Worm (Caenorhabditis elegans) whole organism, late embryonic: ENCODE measurements around the gene R160.5.

Experiments
- C08G9.2 ChIP-seq: sonication (generic microtip); optimal IDR thresholded peaks from 2 replicates; lab custom pipeline; 2016; ENCODE audit warnings: mild to moderate bottlenecking, missing genetic modification characterization, moderate library complexity, missing compliant biosample characterization
- C38D4.7 ChIP-seq: fragments of 200-800 bp; sonication (Bioruptor generic); optimal IDR thresholded peaks from 2 replicates; lab custom pipeline; 2018; ENCODE audit warnings: mild to moderate bottlenecking, missing genetic modification characterization, moderate library complexity, missing compliant biosample characterization
- F13H6.1 ChIP-seq: sonication (generic microtip); optimal IDR thresholded peaks from 2 replicates; lab custom pipeline; 2016; ENCODE audit warnings: missing genetic modification characterization, missing compliant biosample characterization
- ceh-14 ChIP-seq: sonication (generic microtip); optimal IDR thresholded peaks from 2 replicates; lab custom pipeline; 2016; ENCODE audit warnings: missing genotype, missing genetic modification characterization, missing compliant biosample characterization
- ceh-19 ChIP-seq: fragments of 200-800 bp; sonication (Bioruptor generic); optimal IDR thresholded peaks from 2 replicates; lab custom pipeline; 2018; ENCODE audit warnings: mild to moderate bottlenecking, missing genetic modification characterization, missing compliant biosample characterization
- ceh-30 ChIP-seq: fragments of 150-350 bp; optimal IDR thresholded peaks from 2 replicates; lab custom pipeline; 2014; ENCODE audit warnings: missing biosample characterization, missing genetic modification characterization
- elt-4 ChIP-seq: sonication (generic microtip); optimal IDR thresholded peaks from 2 replicates; lab custom pipeline; 2016; ENCODE audit warnings: missing genetic modification characterization, missing compliant biosample characterization
- ets-4 ChIP-seq: sonication (generic microtip); optimal IDR thresholded peaks from 2 replicates; lab custom pipeline; 2016; ENCODE audit warnings: missing genetic modification characterization, missing compliant biosample characterization
- fax-1 ChIP-seq: sonication (generic microtip); optimal IDR thresholded peaks from 2 replicates; lab custom pipeline; 2016; ENCODE audit warnings: missing genotype, missing genetic modification characterization, missing compliant biosample characterization
- hlh-15 ChIP-seq: sonication (generic microtip); optimal IDR thresholded peaks from 2 replicates; lab custom pipeline; 2016; ENCODE audit warnings: missing genetic modification characterization, missing compliant biosample characterization
- hlh-6 ChIP-seq: sonication (generic microtip); optimal IDR thresholded peaks from 2 replicates; lab custom pipeline; 2016; ENCODE audit warnings: missing genotype, missing genetic modification characterization, missing compliant biosample characterization
- nfya-1 ChIP-seq: sonication (generic microtip); optimal IDR thresholded peaks from 2 replicates; lab custom pipeline; 2017; ENCODE audit warnings: missing genetic modification characterization, mild to moderate bottlenecking, missing compliant biosample characterization, antibody characterized with exemption, moderate library complexity
- tbx-7 ChIP-seq: sonication (generic microtip); optimal IDR thresholded peaks from 2 replicates; lab custom pipeline; 2016; ENCODE audit warnings: missing genotype, missing genetic modification characterization, missing compliant biosample characterization
- unc-42 ChIP-seq: sonication (generic microtip); optimal IDR thresholded peaks from 2 replicates; lab custom pipeline; 2016; ENCODE audit warnings: missing genotype, missing genetic modification characterization, missing compliant biosample characterization

R160.5 gene

DNA sequence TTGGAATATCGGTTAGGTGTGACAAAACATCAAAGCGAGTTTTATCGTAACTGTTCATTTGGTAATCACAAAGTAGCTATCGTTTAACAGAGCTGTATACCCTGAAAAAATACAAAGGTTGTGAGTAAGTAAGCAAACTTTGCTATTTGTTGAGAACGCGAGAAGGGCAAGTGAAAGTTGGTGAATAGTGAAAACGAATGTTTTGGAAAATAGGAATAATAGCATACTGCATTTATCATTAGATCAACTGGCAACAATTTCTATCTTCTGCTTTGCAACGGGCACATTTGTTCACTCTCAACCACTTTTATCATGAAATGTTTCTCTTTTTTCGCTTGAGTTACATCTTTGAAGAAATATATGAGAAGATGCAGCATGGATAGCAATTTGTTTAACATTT lies 41.8 kb downstream of the R160.5 start, which contains the start of gene C24A8.5:
C24A8.5 (minus strand) TSS at position 101 of the 400 bp plus-strand sequence.
- no peak for TF ChIP-seq fax-1 (tag; lab: Kevin White, UChicago)

DNA sequence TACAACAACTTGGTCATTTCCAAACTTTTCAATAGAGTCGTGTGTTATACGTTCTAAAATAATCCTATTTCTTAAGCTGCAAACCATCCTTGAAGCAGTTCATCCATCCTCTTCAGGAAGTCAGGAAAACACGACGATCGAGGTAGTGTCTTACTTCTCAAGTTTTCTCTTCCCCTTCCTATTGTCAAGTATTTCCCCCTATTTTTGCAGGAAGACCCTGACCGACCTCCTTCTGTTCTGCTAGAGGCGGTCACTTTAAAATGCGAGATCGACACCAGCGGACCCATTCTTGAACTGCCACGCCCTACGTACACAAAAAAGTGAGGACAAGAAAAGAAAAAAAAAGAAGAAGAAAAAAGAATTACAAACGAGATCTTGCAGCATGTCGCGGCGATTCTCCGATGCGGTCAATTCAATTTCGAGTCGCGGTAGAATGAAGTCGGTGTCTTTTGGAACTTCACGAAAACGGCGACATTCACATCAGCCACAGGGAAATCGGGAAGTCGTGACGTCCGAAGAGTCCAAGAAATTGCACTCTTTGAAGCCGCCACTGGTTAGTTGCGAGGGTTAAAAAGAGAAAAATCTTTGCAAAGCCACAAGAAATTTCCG lies 47.7 kb downstream of the R160.5 start:
- TF ChIP-seq F13H6.1 (tag; lab: Kevin White, UChicago) (no peak), tbx-7 (tag; lab: Kevin White, UChicago) (no peak), unc-42 (peak; percentile 58)

DNA sequence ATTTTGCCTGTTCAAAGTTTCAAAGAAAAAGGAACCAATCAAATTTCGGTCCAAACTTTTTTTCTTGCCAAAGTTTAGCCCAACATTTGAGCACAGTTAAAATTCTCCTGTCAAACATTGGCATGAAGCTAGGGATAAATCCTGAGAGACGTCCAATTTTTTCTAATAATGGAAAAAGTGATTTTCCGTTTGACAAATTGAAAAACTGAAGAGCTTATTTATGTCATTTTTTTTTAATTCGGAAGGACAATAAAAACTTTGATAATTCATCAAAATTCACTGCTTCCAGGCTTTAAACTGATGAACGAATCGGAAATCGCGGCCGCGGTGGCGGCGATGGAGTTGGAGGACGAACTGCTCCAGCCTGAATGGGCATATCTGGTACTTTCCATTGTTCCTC lies 50.1 kb downstream of the R160.5 start, which contains the start of gene dop-6:
dop-6 (plus strand) TSS at position 301 of the 400 bp plus-strand sequence.
- TF ChIP-seq C38D4.7 (no peak), ceh-19 (GFP tag; lab: Kevin White, UChicago) (no peak), ets-4 (tag; lab: Kevin White, UChicago) (no peak), hlh-6 (tag; lab: Kevin White, UChicago) (no peak), elt-4 (tag; lab: Kevin White, UChicago) (no peak), C08G9.2 (tag; lab: Kevin White, UChicago) (no peak), ceh-30 (tag; lab: Kevin White, UChicago) (no peak), ceh-14 (tag; lab: Kevin White, UChicago) (no peak), nfya-1 (tag; lab: Kevin White, UChicago) (no peak), hlh-15 (tag; lab: Kevin White, UChicago) (no peak)
